Fruit fly (Drosophila melanogaster) whole organism, embryonic: Measurements from ENCODE around the gene ck.
A peak's percentile ranks its signal among the peaks of the same experiment; 100 is the strongest.

ENCODE experiments used
- Bgb ChIP-seq: fragments of 200-800 bp; sonication (Bioruptor generic); IDR thresholded peaks from 2 replicates; pipeline ENCODE4 v1.3.6; 2022; ENCODE audit warnings: missing biosample characterization, missing genetic modification characterization; ENCODE audit not compliant: partially characterized antibody
- CG1024 ChIP-seq: fragments of 200-800 bp; sonication (Bioruptor generic); IDR thresholded peaks from 2 replicates; pipeline ENCODE4 v1.3.6; 2022; ENCODE audit warnings: missing biosample characterization, missing genetic modification characterization
- CG11504 ChIP-seq: fragments of 200-800 bp; sonication (Bioruptor generic); optimal IDR thresholded peaks from 3 replicates; lab custom pipeline; 2019; ENCODE audit warnings: missing biosample characterization, mild to moderate bottlenecking, missing genetic modification characterization, moderate library complexity
- CG12155 ChIP-seq: fragments of 200-800 bp; sonication (Bioruptor generic); optimal IDR thresholded peaks from 3 replicates; lab custom pipeline; 2016; ENCODE audit warnings: missing biosample characterization, missing genetic modification characterization
- CG14860 ChIP-seq: fragments of 200-800 bp; sonication (Bioruptor generic); IDR thresholded peaks from 3 replicates; pipeline ENCODE4 v1.3.6; 2022; ENCODE audit warnings: missing biosample characterization, missing genetic modification characterization; ENCODE audit not compliant: partially characterized antibody
- CG15479 ChIP-seq: fragments of 200-800 bp; sonication (Bioruptor generic); optimal IDR thresholded peaks from 3 replicates; lab custom pipeline; 2019; ENCODE audit warnings: missing biosample characterization, mild to moderate bottlenecking, missing genetic modification characterization, moderate library complexity
- CG17612 ChIP-seq: fragments of 200-800 bp; sonication (Bioruptor generic); IDR thresholded peaks from 2 replicates; pipeline ENCODE4 v1.3.6; 2022; ENCODE audit warnings: missing biosample characterization, missing genetic modification characterization
- CG18599 ChIP-seq: fragments of 200-800 bp; sonication (Bioruptor generic); optimal IDR thresholded peaks from 3 replicates; lab custom pipeline; 2017; ENCODE audit warnings: missing biosample characterization, missing genetic modification characterization, mild to moderate bottlenecking, moderate library complexity, missing genetic modification reagents
- CG18764 ChIP-seq: fragments of 200-800 bp; sonication (Bioruptor generic); optimal IDR thresholded peaks from 3 replicates; lab custom pipeline; 2016; ENCODE audit warnings: missing biosample characterization, missing genetic modification characterization
- CG2199 ChIP-seq: fragments of 200-800 bp; sonication (Bioruptor generic); IDR thresholded peaks from 3 replicates; pipeline ENCODE4 v1.3.6; 2022; ENCODE audit warnings: missing biosample characterization, missing genetic modification characterization
- CG2712 ChIP-seq: fragments of 200-800 bp; optimal IDR thresholded peaks from 3 replicates; lab custom pipeline; 2019; ENCODE audit warnings: missing biosample characterization, mild to moderate bottlenecking, missing genetic modification characterization, moderate library complexity
- CG2875 ChIP-seq: fragments of 200-800 bp; sonication (Bioruptor generic); optimal IDR thresholded peaks from 2 replicates; lab custom pipeline; 2017; ENCODE audit warnings: missing biosample characterization, mild to moderate bottlenecking, missing genetic modification characterization, missing genetic modification reagents
- CG2889 ChIP-seq: fragments of 200-800 bp; sonication (Bioruptor generic); IDR thresholded peaks from 3 replicates; pipeline ENCODE4 v1.3.6; 2022; ENCODE audit warnings: missing biosample characterization, missing genetic modification characterization
- CG4360 ChIP-seq: fragments of 200-800 bp; sonication (Bioruptor generic); IDR thresholded peaks from 2 replicates; pipeline ENCODE4 v1.3.6; 2022; ENCODE audit warnings: missing biosample characterization, missing genetic modification characterization
- CG43689 ChIP-seq: fragments of 200-800 bp; sonication (Bioruptor generic); IDR thresholded peaks from 2 replicates; pipeline ENCODE4 v1.3.6; 2022; ENCODE audit warnings: missing biosample characterization, missing genetic modification characterization
- CG4617 ChIP-seq: fragments of 200-800 bp; sonication (Bioruptor generic); optimal IDR thresholded peaks from 3 replicates; lab custom pipeline; 2016; ENCODE audit warnings: missing biosample characterization, missing genetic modification characterization, borderline replicate concordance
- CG4707 ChIP-seq: fragments of 200-800 bp; sonication (Bioruptor generic); optimal IDR thresholded peaks from 2 replicates; lab custom pipeline; 2018; ENCODE audit warnings: missing biosample characterization, mild to moderate bottlenecking, missing genetic modification characterization, moderate library complexity
- CG4730 ChIP-seq: fragments of 200-800 bp; sonication (Bioruptor generic); IDR thresholded peaks from 2 replicates; pipeline ENCODE4 v1.3.6; 2022; ENCODE audit warnings: missing biosample characterization, missing genetic modification characterization
- CG7987 ChIP-seq: fragments of 200-800 bp; sonication (Bioruptor generic); optimal IDR thresholded peaks from 2 replicates; lab custom pipeline; 2018; ENCODE audit warnings: missing biosample characterization, mild to moderate bottlenecking, missing genetic modification characterization, moderate library complexity
- CG9797 ChIP-seq: fragments of 200-800 bp; sonication (Bioruptor generic); optimal IDR thresholded peaks from 3 replicates; lab custom pipeline; 2018; ENCODE audit warnings: missing biosample characterization, mild to moderate bottlenecking, missing genetic modification characterization
- Dip3 ChIP-seq: fragments of 200-800 bp; sonication (Bioruptor generic); optimal IDR thresholded peaks from 3 replicates; lab custom pipeline; 2016; ENCODE audit warnings: missing biosample characterization, missing genetic modification characterization
- E2f2 ChIP-seq: fragments of 200-800 bp; sonication (Bioruptor generic); IDR thresholded peaks from 2 replicates; pipeline ENCODE4 v1.3.6; 2022; ENCODE audit warnings: missing biosample characterization, missing genetic modification characterization
- Gug ChIP-seq: fragments of 200-800 bp; sonication (Bioruptor generic); IDR thresholded peaks from 4 replicates; pipeline ENCODE4 v1.3.6; 2022; ENCODE audit warnings: missing biosample characterization, missing genetic modification characterization
- H15 ChIP-seq: fragments of 200-800 bp; sonication (Bioruptor generic); IDR thresholded peaks from 3 replicates; pipeline ENCODE4 v1.3.6; 2022; ENCODE audit warnings: missing biosample characterization, missing genetic modification characterization
- MESR4 ChIP-seq: fragments of 200-800 bp; sonication (Bioruptor generic); optimal IDR thresholded peaks from 2 replicates; lab custom pipeline; 2018; ENCODE audit warnings: missing biosample characterization, mild to moderate bottlenecking, missing genetic modification characterization, moderate library complexity
- Myb ChIP-seq: fragments of 200-800 bp; sonication (Bioruptor generic); optimal IDR thresholded peaks from 2 replicates; lab custom pipeline; 2016; ENCODE audit warnings: missing biosample characterization, missing genetic modification characterization
- Nf-YB ChIP-seq: fragments of 200-800 bp; sonication (Bioruptor generic); optimal IDR thresholded peaks from 3 replicates; lab custom pipeline; 2019; ENCODE audit warnings: missing biosample characterization, mild to moderate bottlenecking, missing genetic modification characterization, moderate library complexity
- NfI ChIP-seq: fragments of 200-800 bp; sonication (Bioruptor generic); optimal IDR thresholded peaks from 3 replicates; lab custom pipeline; 2018; ENCODE audit warnings: missing biosample characterization, mild to moderate bottlenecking, missing genetic modification characterization, moderate library complexity
- Opbp ChIP-seq: fragments of 200-800 bp; sonication (Bioruptor generic); IDR thresholded peaks from 3 replicates; pipeline ENCODE4 v1.3.6; 2022; ENCODE audit warnings: missing biosample characterization, missing genetic modification characterization; ENCODE audit not compliant: partially characterized antibody
- TFAM ChIP-seq: fragments of 200-800 bp; sonication (Bioruptor generic); optimal IDR thresholded peaks from 2 replicates; lab custom pipeline; 2017; ENCODE audit warnings: missing biosample characterization, missing genetic modification characterization, inconsistent platforms
- Vsx1 ChIP-seq: fragments of 200-800 bp; sonication (Bioruptor generic); optimal IDR thresholded peaks from 2 replicates; lab custom pipeline; 2017; ENCODE audit warnings: missing biosample characterization, mild to moderate bottlenecking, missing genetic modification characterization, missing genetic modification reagents
- Xbp1 ChIP-seq: fragments of 200-800 bp; sonication (Bioruptor generic); optimal IDR thresholded peaks from 3 replicates; lab custom pipeline; 2016; ENCODE audit warnings: missing biosample characterization, mild to moderate bottlenecking, missing genetic modification characterization
- ac ChIP-seq: fragments of 200-800 bp; sonication (Bioruptor generic); optimal IDR thresholded peaks from 3 replicates; lab custom pipeline; 2017; ENCODE audit warnings: missing biosample characterization, mild to moderate bottlenecking, missing genetic modification characterization
- bbx ChIP-seq: fragments of 200-800 bp; sonication (Bioruptor generic); IDR thresholded peaks from 2 replicates; pipeline ENCODE4 v1.3.6; 2022; ENCODE audit warnings: missing biosample characterization, missing genetic modification characterization; ENCODE audit not compliant: partially characterized antibody
- crol ChIP-seq: fragments of 200-800 bp; sonication (Bioruptor generic); IDR thresholded peaks from 2 replicates; pipeline ENCODE4 v1.3.6; 2022; ENCODE audit warnings: missing biosample characterization, missing genetic modification characterization
- dysf ChIP-seq: fragments of 200-800 bp; sonication (Bioruptor generic); IDR thresholded peaks from 3 replicates; pipeline ENCODE4 v1.3.6; 2022; ENCODE audit warnings: missing biosample characterization, missing genetic modification characterization
- esg ChIP-seq: fragments of 200-800 bp; sonication (Bioruptor generic); conservative IDR thresholded peaks from 2 replicates; pipeline ENCODE4 v1.3.6; 2022; ENCODE audit warnings: missing biosample characterization, missing genetic modification characterization
- gt ChIP-seq: fragments of 200-800 bp; sonication (Bioruptor generic); IDR thresholded peaks from 2 replicates; pipeline ENCODE4 v1.3.6; 2022; ENCODE audit warnings: missing biosample characterization, missing genetic modification characterization
- hkb ChIP-seq, 2 experiments: fragments of 200-800 bp in 1 of 2; fragments of >200 bp in 1 of 2; sonication (Bioruptor generic) in 1 of 2; IDR thresholded peaks in 1 of 2; optimal IDR thresholded peaks in 1 of 2; 2 replicates each; pipeline versions ENCODE4 v1.3.6 to Lab custom; 2017 to 2022; ENCODE audit warnings: missing biosample characterization in 1 of 2, missing genetic modification characterization in 1 of 2
- lilli ChIP-seq: fragments of 200-800 bp; sonication (Bioruptor generic); optimal IDR thresholded peaks from 3 replicates; lab custom pipeline; 2016; ENCODE audit warnings: missing biosample characterization, missing genetic modification characterization
- nau ChIP-seq: fragments of 200-800 bp; sonication (Bioruptor generic); optimal IDR thresholded peaks from 3 replicates; lab custom pipeline; 2017; ENCODE audit warnings: missing biosample characterization, mild to moderate bottlenecking, missing genetic modification characterization, missing genetic modification reagents
- otp ChIP-seq: fragments of 200-800 bp; sonication (Bioruptor generic); IDR thresholded peaks from 3 replicates; pipeline ENCODE4, ENCODE4 v1.3.6; 2022; ENCODE audit warnings: missing biosample characterization, missing genetic modification characterization
- salm ChIP-seq: fragments of 200-800 bp; sonication (Bioruptor generic); optimal IDR thresholded peaks from 2 replicates; lab custom pipeline; 2018; ENCODE audit warnings: missing biosample characterization, mild to moderate bottlenecking, missing genetic modification characterization
- tio ChIP-seq: fragments of 200-800 bp; sonication (Bioruptor generic); optimal IDR thresholded peaks from 2 replicates; lab custom pipeline; 2017; ENCODE audit warnings: missing biosample characterization, missing genetic modification characterization, inconsistent platforms
- tup ChIP-seq: fragments of 200-800 bp; sonication (Bioruptor generic); optimal IDR thresholded peaks from 2 replicates; lab custom pipeline; 2016; ENCODE audit warnings: missing biosample characterization, mild to moderate bottlenecking, missing genetic modification characterization, moderate library complexity
- zen2 ChIP-seq: fragments of 200-800 bp; sonication (Bioruptor generic); IDR thresholded peaks from 3 replicates; pipeline ENCODE4 v1.3.6; 2022; ENCODE audit warnings: missing biosample characterization, missing genetic modification characterization; ENCODE audit not compliant: partially characterized antibody

The ck gene

dm6 chr2L:15056359-15057220 is 1.1 kb downstream of the ck start (continued):
- TF ChIP-seq tio (GFP tag; lab: Kevin White, UChicago), result peak; percentile 83
- TF ChIP-seq NfI (GFP tag; lab: Kevin White, UChicago), result peak; percentile 34
- no peak for TF ChIP-seq Myb
- peak; percentile 78; the same call in 2 of the 3 replicates for TF ChIP-seq dysf
- peak; percentile 63; the same call in 2 of the 3 replicates for TF ChIP-seq H15 (GFP tag; lab: Robert Waterston, UW)
- TF ChIP-seq CG43689 (GFP tag; lab: Robert Waterston, UW), result no peak
- TF ChIP-seq E2f2 (GFP tag; lab: Robert Waterston, UW), result peak; percentile 37; the same call in 1 of the 2 replicates
- TF ChIP-seq Xbp1 (GFP tag; lab: Kevin White, UChicago), result peak; percentile 73
- no peak for TF ChIP-seq hkb (optimal IDR thresholded peaks at IDR 0.05; lab: Kevin White, UChicago)
- TF ChIP-seq hkb (GFP tag; IDR thresholded peaks at IDR 0.05; lab: Robert Waterston, UW), result peak; percentile 77
- TF ChIP-seq CG18764 (GFP tag; lab: Kevin White, UChicago), result peak; percentile 44
- TF ChIP-seq Gug (GFP tag; lab: Robert Waterston, UW), result peak; percentile 35; the same call in 1 of the 4 replicates
- TF ChIP-seq CG9797 (GFP tag; lab: Kevin White, UChicago), result no peak
- peak; percentile 85 for TF ChIP-seq CG11504 (tag; lab: Kevin White, UChicago)
- TF ChIP-seq CG18599 (GFP tag; lab: Kevin White, UChicago), result peak; percentile 74
- peak; percentile 97 for TF ChIP-seq crol
- TF ChIP-seq MESR4 (GFP tag; lab: Kevin White, UChicago), result no peak
- peak; percentile 71 for TF ChIP-seq CG2875 (GFP tag; lab: Kevin White, UChicago)
- peak; percentile 67; the same call in 1 of the 3 replicates for TF ChIP-seq otp
- TF ChIP-seq tup, result no peak
- no peak for TF ChIP-seq CG17612 (GFP tag; lab: Robert Waterston, UW)
- TF ChIP-seq bbx (GFP tag; lab: Robert Waterston, UW), result no peak
- 0 out of 3 replicates have a peak, but pooled peaks have one; percentile 21 for TF ChIP-seq Opbp (GFP tag; lab: Robert Waterston, UW)
- TF ChIP-seq CG2199 (GFP tag; lab: Robert Waterston, UW), result 0 out of 3 replicates have a peak, but pooled peaks have one; percentile 74
- peak; percentile 71 for TF ChIP-seq Nf-YB (GFP tag; lab: Kevin White, UChicago)
- TF ChIP-seq CG1024 (GFP tag; lab: Robert Waterston, UW), result peak; percentile 47
- peak; percentile 35 for TF ChIP-seq CG15479 (GFP tag; lab: Kevin White, UChicago)
- no peak for TF ChIP-seq zen2 (GFP tag; lab: Robert Waterston, UW)
- peak; percentile 80 for TF ChIP-seq CG4360 (GFP tag; lab: Robert Waterston, UW)
- peak; percentile 11 for TF ChIP-seq TFAM (GFP tag; lab: Kevin White, UChicago)
- peak; percentile 48 for TF ChIP-seq lilli (GFP tag; lab: Kevin White, UChicago)
- peak; percentile 58 for TF ChIP-seq salm (tag; lab: Kevin White, UChicago)
- TF ChIP-seq CG7987 (GFP tag; lab: Kevin White, UChicago), result peak; percentile 54
- TF ChIP-seq nau (GFP tag; lab: Kevin White, UChicago), result peak; percentile 56
- TF ChIP-seq CG2712, result peak; percentile 89
- TF ChIP-seq Bgb, result 0 out of 2 replicates have a peak, but pooled peaks have one; percentile 14
- TF ChIP-seq CG4707 (GFP tag; lab: Kevin White, UChicago), result peak; percentile 14
- TF ChIP-seq CG4617 (GFP tag; lab: Kevin White, UChicago), result peak; percentile 13
- peak; percentile 41 for TF ChIP-seq CG12155 (GFP tag; lab: Kevin White, UChicago)
- peak; percentile 10 for TF ChIP-seq Dip3 (GFP tag; lab: Kevin White, UChicago)
- peak; percentile 65 for TF ChIP-seq esg
- no peak for TF ChIP-seq CG14860 (GFP tag; lab: Robert Waterston, UW)
- TF ChIP-seq Vsx1, result peak; percentile 24
- TF ChIP-seq CG4730 (GFP tag; lab: Robert Waterston, UW), result 0 out of 2 replicates have a peak, but pooled peaks have one; percentile 37
- TF ChIP-seq gt (GFP tag; lab: Robert Waterston, UW), result peak; percentile 45; the same call in 1 of the 2 replicates
- peak; percentile 51; the same call in 1 of the 3 replicates for TF ChIP-seq CG2889 (GFP tag; lab: Robert Waterston, UW)
- no peak for TF ChIP-seq ac (GFP tag; lab: Kevin White, UChicago)
